Worm (Caenorhabditis elegans): ENCODE data around the gene nhr-233.

Gene nhr-233

DNA sequence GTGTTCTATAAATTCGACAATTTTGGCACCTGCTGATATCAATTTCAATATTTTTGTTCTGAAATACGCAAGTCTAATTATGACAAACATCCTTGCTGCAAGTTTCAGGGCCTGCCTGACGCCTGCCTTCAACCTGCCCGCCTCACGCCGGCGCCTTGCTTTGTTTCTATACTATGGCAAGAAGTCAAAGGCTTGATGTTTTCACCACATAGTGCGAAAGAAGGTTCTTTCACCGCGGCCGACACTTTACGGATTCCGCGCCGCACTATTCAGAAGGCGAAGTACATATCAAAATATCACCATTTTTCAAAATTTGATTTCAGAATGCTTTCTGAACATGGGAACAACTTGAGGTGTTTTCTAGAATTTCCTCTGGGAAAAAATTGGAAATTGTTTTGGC is 18.9 kb upstream of the nhr-233 start:
- TF ChIP-seq fos-1 (tag; optimal IDR thresholded peaks at IDR 0.05): no peak
- no peak for TF ChIP-seq nhr-10 (tag; optimal IDR thresholded peaks at IDR 0.05)
- no peak for TF ChIP-seq egl-27 (tag; optimal IDR thresholded peaks at IDR 0.05)
- no peak for TF ChIP-seq nhr-129 (tag; optimal IDR thresholded peaks at IDR 0.05)
- no peak for TF ChIP-seq ztf-1 (GFP tag; conservative IDR thresholded peaks at IDR 0.05)
- no peak for TF ChIP-seq ZK546.5 (tag; optimal IDR thresholded peaks at IDR 0.05)
- no peak for TF ChIP-seq unc-55 (GFP tag; optimal IDR thresholded peaks at IDR 0.05)
- no peak for TF ChIP-seq unc-62 (GFP tag; optimal IDR thresholded peaks at IDR 0.05)
- TF ChIP-seq unc-39 (tag; optimal IDR thresholded peaks at IDR 0.05): no peak
- TF ChIP-seq mbf-1 (tag; optimal IDR thresholded peaks at IDR 0.05): no peak
- TF ChIP-seq dmd-4 (tag; optimal IDR thresholded peaks at IDR 0.05): no peak
- no peak for TF ChIP-seq sma-3 (GFP tag; optimal IDR thresholded peaks at IDR 0.05)
- TF ChIP-seq aly-2 (tag; optimal IDR thresholded peaks at IDR 0.05): no peak
- TF ChIP-seq lin-11 (tag; optimal IDR thresholded peaks at IDR 0.05): no peak
- no peak for TF ChIP-seq R02D3.7 (tag; optimal IDR thresholded peaks at IDR 0.05)
- TF ChIP-seq blmp-1 (tag; optimal IDR thresholded peaks at IDR 0.05; ENCODE audit: insufficient read depth): no peak
- TF ChIP-seq snpc-4 (tag; optimal IDR thresholded peaks at IDR 0.05): no peak
- TF ChIP-seq nhr-25 (tag; optimal IDR thresholded peaks at IDR 0.05): no peak
- TF ChIP-seq C34F6.9 (tag; optimal IDR thresholded peaks at IDR 0.05): no peak
- no peak for TF ChIP-seq lin-13 (GFP tag; optimal IDR thresholded peaks at IDR 0.05)

DNA sequence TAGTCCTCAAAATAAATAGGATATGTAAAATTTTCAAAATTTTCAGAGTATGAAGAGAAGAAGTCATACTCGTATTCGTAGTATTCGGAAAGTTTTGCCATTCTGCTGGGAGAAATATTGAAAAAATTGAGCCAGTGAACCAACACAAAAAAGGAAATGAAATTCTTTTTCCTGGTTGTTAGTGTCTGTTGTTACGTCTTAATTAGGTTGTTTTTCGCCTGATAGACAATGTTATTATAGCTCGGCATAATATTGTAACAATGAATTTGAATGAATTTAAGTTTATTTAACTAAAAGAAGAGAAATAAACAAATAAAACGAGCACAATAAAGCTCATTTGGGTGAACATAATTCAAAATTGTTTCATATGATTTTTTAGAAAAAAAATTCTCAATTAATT is 17.8 kb upstream of the nhr-233 start, which contains the start of gene srw-73:
TSS of gene srw-73 (minus strand) at position 101 of the 400 bp plus-strand sequence.
- TF ChIP-seq ztf-4 (tag; optimal IDR thresholded peaks at IDR 0.05) (no peak), nhr-237 (tag; optimal IDR thresholded peaks at IDR 0.05) (no peak), unc-55 (GFP tag; optimal IDR thresholded peaks at IDR 0.05) (no peak), ceh-82 (tag; optimal IDR thresholded peaks at IDR 0.05) (no peak), elt-3 (tag; optimal IDR thresholded peaks at IDR 0.05) (no peak), fos-1 (tag; optimal IDR thresholded peaks at IDR 0.05) (no peak), snpc-4 (tag; optimal IDR thresholded peaks at IDR 0.05) (no peak), nhr-11 (tag; optimal IDR thresholded peaks at IDR 0.05) (no peak), nhr-77 (tag; optimal IDR thresholded peaks at IDR 0.05) (no peak), nhr-25 (tag; optimal IDR thresholded peaks at IDR 0.05) (no peak), crh-2 (tag; optimal IDR thresholded peaks at IDR 0.05) (no peak), lin-39 (tag; optimal IDR thresholded peaks at IDR 0.05) (no peak), unc-62 (GFP tag; optimal IDR thresholded peaks at IDR 0.05) (no peak), nhr-21 (tag; optimal IDR thresholded peaks at IDR 0.05) (no peak), blmp-1 (tag; optimal IDR thresholded peaks at IDR 0.05; ENCODE audit: insufficient read depth) (no peak), unc-39 (tag; optimal IDR thresholded peaks at IDR 0.05) (no peak), mbf-1 (tag; optimal IDR thresholded peaks at IDR 0.05) (no peak), sma-9 (GFP tag; optimal IDR thresholded peaks at IDR 0.05) (no peak), sma-9 (tag; optimal IDR thresholded peaks at IDR 0.05) (no peak)

DNA sequence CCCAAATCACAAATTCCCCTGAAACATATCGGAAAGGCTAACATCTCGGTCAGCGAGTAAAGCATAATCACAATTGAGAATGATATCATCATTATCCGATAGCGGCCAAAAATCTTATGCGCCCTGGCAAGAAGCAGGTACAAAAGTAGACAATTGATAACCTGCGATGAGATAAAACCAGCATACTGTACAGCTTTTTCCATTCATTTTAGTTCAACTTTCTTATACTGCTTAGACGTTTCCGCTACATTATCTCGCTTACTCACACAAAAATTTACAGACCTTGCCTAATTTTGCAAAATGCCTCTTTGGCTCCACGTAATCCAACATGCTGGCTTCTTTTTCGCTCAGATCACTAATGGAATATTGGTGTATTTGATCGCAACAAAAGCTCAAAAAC is 12.4 kb upstream of the nhr-233 start, which contains the start of gene str-150:
TSS of gene str-150 (plus strand) at position 301 of the 400 bp plus-strand sequence.
- TF ChIP-seq ceh-16 (tag; optimal IDR thresholded peaks at IDR 0.05): no peak
- TF ChIP-seq elt-1 (tag; optimal IDR thresholded peaks at IDR 0.05): no peak
- no peak for TF ChIP-seq nhr-129 (tag; optimal IDR thresholded peaks at IDR 0.05)
- no peak for TF ChIP-seq dmd-4 (tag; optimal IDR thresholded peaks at IDR 0.05)
- TF ChIP-seq nhr-23 (tag; optimal IDR thresholded peaks at IDR 0.05): no peak
- TF ChIP-seq C34F6.9 (tag; optimal IDR thresholded peaks at IDR 0.05): no peak
- no peak for TF ChIP-seq ztf-1 (GFP tag; conservative IDR thresholded peaks at IDR 0.05)
- no peak for TF ChIP-seq gmeb-1 (tag; optimal IDR thresholded peaks at IDR 0.05)
- TF ChIP-seq snpc-4 (tag; optimal IDR thresholded peaks at IDR 0.05): no peak
- TF ChIP-seq mab-5 (tag; optimal IDR thresholded peaks at IDR 0.05): no peak
- no peak for TF ChIP-seq lsy-2 (tag; optimal IDR thresholded peaks at IDR 0.05)
- TF ChIP-seq F13H6.1 (tag; optimal IDR thresholded peaks at IDR 0.05): no peak
- TF ChIP-seq nhr-237 (tag; optimal IDR thresholded peaks at IDR 0.05): no peak

DNA sequence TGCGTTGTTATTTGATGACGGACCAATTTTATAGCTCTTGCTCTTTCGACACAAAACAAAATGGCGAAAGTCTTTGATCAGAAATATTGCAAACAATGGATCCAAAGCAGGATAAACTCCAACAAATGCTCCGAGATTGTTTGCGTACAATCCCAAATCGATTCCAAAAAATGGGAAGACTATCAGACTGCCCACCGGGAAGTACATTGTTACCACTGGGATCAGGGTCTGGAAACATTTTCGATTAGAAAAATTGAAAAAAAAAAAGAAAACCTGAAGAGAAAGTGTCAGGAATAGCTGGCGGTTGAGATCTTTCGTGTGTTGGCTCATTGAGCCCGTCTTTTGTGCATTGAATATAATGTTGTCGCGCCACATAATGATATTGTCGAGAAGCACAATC is 10.5 kb upstream of the nhr-233 start:
- TF ChIP-seq ama-1 (optimal IDR thresholded peaks at IDR 0.05) (no peak), mab-5 (tag; optimal IDR thresholded peaks at IDR 0.05) (no peak), Y55F3AM.14 (GFP tag; optimal IDR thresholded peaks at IDR 0.05) (no peak), dmd-4 (tag; optimal IDR thresholded peaks at IDR 0.05) (no peak), sma-3 (GFP tag; optimal IDR thresholded peaks at IDR 0.05) (no peak), nhr-129 (tag; optimal IDR thresholded peaks at IDR 0.05) (no peak), sem-4 (tag; optimal IDR thresholded peaks at IDR 0.05) (no peak), aly-2 (tag; optimal IDR thresholded peaks at IDR 0.05) (no peak), nhr-237 (tag; optimal IDR thresholded peaks at IDR 0.05) (no peak), nhr-25 (tag; optimal IDR thresholded peaks at IDR 0.05) (no peak), lsy-2 (tag; optimal IDR thresholded peaks at IDR 0.05) (no peak), nhr-10 (tag; optimal IDR thresholded peaks at IDR 0.05) (no peak), lin-11 (tag; optimal IDR thresholded peaks at IDR 0.05) (no peak), elt-1 (tag; optimal IDR thresholded peaks at IDR 0.05) (no peak), elt-3 (tag; optimal IDR thresholded peaks at IDR 0.05) (no peak)

Data from whole organism, L2 larva.